Fruit fly (Drosophila melanogaster) whole organism, embryonic: ENCODE data around the gene CG42393.

Experiments used
- C15 ChIP-seq: fragments of 200-800 bp; sonication (Bioruptor generic); IDR thresholded peaks from 3 replicates; pipeline ENCODE4 v1.3.6; 2022; ENCODE audit warnings: missing biosample characterization, missing genetic modification characterization
- CG12104 ChIP-seq: fragments of 200-800 bp; sonication (Bioruptor generic); optimal IDR thresholded peaks from 3 replicates; lab custom pipeline; 2016; ENCODE audit warnings: missing biosample characterization, missing genetic modification characterization
- CG14441 ChIP-seq: fragments of 200-800 bp; sonication (Bioruptor generic); IDR thresholded peaks from 2 replicates; pipeline ENCODE4 v1.3.6; 2022; ENCODE audit warnings: missing biosample characterization, missing genetic modification characterization
- CG15011 ChIP-seq: fragments of 200-800 bp; sonication (Bioruptor generic); optimal IDR thresholded peaks from 3 replicates; lab custom pipeline; 2018; ENCODE audit warnings: missing biosample characterization, mild to moderate bottlenecking, missing genetic modification characterization
- CG15073 ChIP-seq: fragments of 200-800 bp; sonication (Bioruptor generic); optimal IDR thresholded peaks from 2 replicates; lab custom pipeline; 2016; ENCODE audit warnings: missing biosample characterization, missing genetic modification characterization
- CG1647 ChIP-seq: fragments of 200-800 bp; sonication (Bioruptor generic); optimal IDR thresholded peaks from 3 replicates; lab custom pipeline; 2016; ENCODE audit warnings: missing biosample characterization, missing genetic modification characterization
- CG17802 ChIP-seq: fragments of 200-800 bp; sonication (Bioruptor generic); optimal IDR thresholded peaks from 2 replicates; lab custom pipeline; 2018; ENCODE audit warnings: missing biosample characterization, mild to moderate bottlenecking, missing genetic modification characterization, moderate library complexity
- CG18262 ChIP-seq: fragments of 200-800 bp; optimal IDR thresholded peaks from 3 replicates; lab custom pipeline; 2019; ENCODE audit warnings: missing biosample characterization, mild to moderate bottlenecking, missing genetic modification characterization, moderate library complexity
- CG9215 ChIP-seq: fragments of 200-800 bp; sonication (Bioruptor generic); IDR thresholded peaks from 2 replicates; pipeline ENCODE4 v1.3.6; 2022; ENCODE audit warnings: missing biosample characterization, missing genetic modification characterization
- CG9437 ChIP-seq: fragments of 200-800 bp; sonication (Bioruptor generic); optimal IDR thresholded peaks from 2 replicates; lab custom pipeline; 2018; ENCODE audit warnings: missing biosample characterization, mild to moderate bottlenecking, missing genetic modification characterization
- CHES-1-like ChIP-seq: fragments of 200-800 bp; sonication (Bioruptor generic); optimal IDR thresholded peaks from 2 replicates; lab custom pipeline; 2016; ENCODE audit warnings: missing biosample characterization, missing genetic modification characterization
- Chrac-16 ChIP-seq: fragments of 200-800 bp; sonication (Bioruptor generic); optimal IDR thresholded peaks from 3 replicates; lab custom pipeline; 2016; ENCODE audit warnings: missing biosample characterization, missing genetic modification characterization
- Dll ChIP-seq: fragments of 200-800 bp; sonication (Bioruptor generic); IDR thresholded peaks from 4 replicates; pipeline ENCODE4 v1.3.6; 2022; ENCODE audit warnings: missing biosample characterization, missing genetic modification characterization; ENCODE audit not compliant: partially characterized antibody
- Doc2 ChIP-seq: fragments of 200-800 bp; sonication (Bioruptor generic); IDR thresholded peaks from 2 replicates; pipeline ENCODE4 v1.3.6; 2022; ENCODE audit warnings: missing biosample characterization, missing genetic modification characterization
- HmgZ ChIP-seq: fragments of 200-800 bp; sonication (Bioruptor generic); optimal IDR thresholded peaks from 2 replicates; lab custom pipeline; 2018; ENCODE audit warnings: missing biosample characterization, mild to moderate bottlenecking, missing genetic modification characterization
- Hmr ChIP-seq: fragments of 200-800 bp; sonication (Bioruptor generic); optimal IDR thresholded peaks from 3 replicates; lab custom pipeline; 2017; ENCODE audit warnings: mild to moderate bottlenecking, missing biosample characterization, missing genetic modification reagents, missing genetic modification characterization
- Hr3 ChIP-seq: fragments of 200-800 bp; sonication (Bioruptor generic); optimal IDR thresholded peaks from 3 replicates; lab custom pipeline; 2016; ENCODE audit warnings: missing biosample characterization, missing genetic modification characterization
- NC2α ChIP-seq: fragments of 200-800 bp; sonication (Bioruptor generic); optimal IDR thresholded peaks from 2 replicates; lab custom pipeline; 2016; ENCODE audit warnings: missing biosample characterization, missing genetic modification characterization
- Opbp ChIP-seq: fragments of 200-800 bp; sonication (Bioruptor generic); IDR thresholded peaks from 3 replicates; pipeline ENCODE4 v1.3.6; 2022; ENCODE audit warnings: missing biosample characterization, missing genetic modification characterization; ENCODE audit not compliant: partially characterized antibody
- Pdp1 ChIP-seq, 2 experiments: fragments of 200-800 bp; sonication (Bioruptor generic); optimal IDR thresholded peaks; 3 replicates each; lab custom pipeline; 2016; ENCODE audit warnings: missing biosample characterization in 2 of 2, missing genetic modification characterization in 2 of 2, mild to moderate bottlenecking in 1 of 2, moderate library complexity in 1 of 2
- Taf1 ChIP-seq: fragments of 200-800 bp; sonication (Bioruptor generic); IDR thresholded peaks from 2 replicates; pipeline ENCODE4 v1.3.6; 2022; ENCODE audit warnings: missing biosample characterization, missing genetic modification characterization
- bbx ChIP-seq: fragments of 200-800 bp; sonication (Bioruptor generic); IDR thresholded peaks from 2 replicates; pipeline ENCODE4 v1.3.6; 2022; ENCODE audit warnings: missing biosample characterization, missing genetic modification characterization; ENCODE audit not compliant: partially characterized antibody
- danr ChIP-seq: fragments of 200-800 bp; sonication (Bioruptor generic); IDR thresholded peaks from 2 replicates; pipeline ENCODE4 v1.3.6; 2022; ENCODE audit warnings: missing biosample characterization, missing genetic modification characterization
- en ChIP-seq: fragments of 200-800 bp; sonication (Bioruptor generic); optimal IDR thresholded peaks from 2 replicates; lab custom pipeline; 2016; ENCODE audit warnings: missing biosample characterization, missing genetic modification characterization
- gce ChIP-seq: fragments of 200-800 bp; sonication (Bioruptor generic); IDR thresholded peaks from 3 replicates; pipeline ENCODE4 v1.3.6; 2022; ENCODE audit warnings: missing biosample characterization, missing genetic modification characterization
- ham ChIP-seq: fragments of 200-800 bp; sonication (Bioruptor generic); IDR thresholded peaks from 2 replicates; pipeline ENCODE4 v1.3.6; 2022; ENCODE audit warnings: missing biosample characterization, missing genetic modification characterization
- hb ChIP-seq: fragments of 200-800 bp; sonication (Bioruptor generic); IDR thresholded peaks from 3 replicates; pipeline ENCODE4 v1.3.6; 2022; ENCODE audit warnings: missing biosample characterization, missing genetic modification characterization; ENCODE audit not compliant: partially characterized antibody
- hkb ChIP-seq, 2 experiments: fragments of 200-800 bp in 1 of 2; fragments of >200 bp in 1 of 2; sonication (Bioruptor generic) in 1 of 2; IDR thresholded peaks in 1 of 2; optimal IDR thresholded peaks in 1 of 2; 2 replicates each; pipeline versions ENCODE4 v1.3.6 to Lab custom; 2017 to 2022; ENCODE audit warnings: missing biosample characterization in 1 of 2, missing genetic modification characterization in 1 of 2
- hth ChIP-seq: fragments of >200 bp; optimal IDR thresholded peaks from 2 replicates; lab custom pipeline; 2017; ENCODE audit warnings: inconsistent platforms
- lab ChIP-seq: fragments of 200-800 bp; sonication (Bioruptor generic); optimal IDR thresholded peaks from 3 replicates; lab custom pipeline; 2017; ENCODE audit warnings: missing biosample characterization, missing genetic modification characterization, mild to moderate bottlenecking, moderate library complexity, missing genetic modification reagents
- lmd ChIP-seq: fragments of 200-800 bp; sonication (Bioruptor generic); IDR thresholded peaks from 2 replicates; pipeline ENCODE4 v1.3.6; 2022; ENCODE audit warnings: missing biosample characterization, missing genetic modification characterization
- maf-S ChIP-seq: fragments of 200-800 bp; sonication (Bioruptor generic); optimal IDR thresholded peaks from 2 replicates; lab custom pipeline; 2016; ENCODE audit warnings: missing biosample characterization, missing genetic modification characterization
- nom ChIP-seq: fragments of 200-800 bp; sonication (Bioruptor generic); optimal IDR thresholded peaks from 2 replicates; lab custom pipeline; 2017; ENCODE audit warnings: missing biosample characterization, missing genetic modification characterization, mild to moderate bottlenecking, moderate library complexity, missing genetic modification reagents
- otp ChIP-seq: fragments of 200-800 bp; sonication (Bioruptor generic); IDR thresholded peaks from 3 replicates; pipeline ENCODE4, ENCODE4 v1.3.6; 2022; ENCODE audit warnings: missing biosample characterization, missing genetic modification characterization
- pb ChIP-seq: fragments of 200-800 bp; sonication (Bioruptor generic); optimal IDR thresholded peaks from 3 replicates; lab custom pipeline; 2016; ENCODE audit warnings: missing biosample characterization, missing genetic modification characterization
- pfk ChIP-seq: fragments of 200-800 bp; sonication (Bioruptor generic); optimal IDR thresholded peaks from 2 replicates; lab custom pipeline; 2018; ENCODE audit warnings: missing biosample characterization, mild to moderate bottlenecking, missing genetic modification characterization, moderate library complexity
- pita ChIP-seq: fragments of 200-800 bp; sonication (Bioruptor generic); optimal IDR thresholded peaks from 2 replicates; lab custom pipeline; 2017; ENCODE audit warnings: missing biosample characterization, mild to moderate bottlenecking, missing genetic modification characterization
- psq ChIP-seq: fragments of 200-800 bp; sonication (Bioruptor generic); optimal IDR thresholded peaks from 2 replicates; lab custom pipeline; 2017; ENCODE audit warnings: missing biosample characterization, missing genetic modification characterization
- sc ChIP-seq, 3 experiments: fragments of >200 bp in 2 of 3; fragments of 200-800 bp in 1 of 3; sonication (Bioruptor generic) in 1 of 3; optimal IDR thresholded peaks; 2 replicates in 2 of 3; 3 replicates in 1 of 3; lab custom pipeline; 2017; ENCODE audit warnings: mild to moderate bottlenecking in 1 of 3, missing biosample characterization in 1 of 3, missing genetic modification characterization in 1 of 3, missing genetic modification reagents in 1 of 3
- schlank ChIP-seq: fragments of 200-800 bp; sonication (Bioruptor generic); optimal IDR thresholded peaks from 2 replicates; lab custom pipeline; 2018; ENCODE audit warnings: missing biosample characterization, mild to moderate bottlenecking, missing genetic modification characterization
- sisA ChIP-seq: fragments of 200-800 bp; sonication (Bioruptor generic); IDR thresholded peaks from 2 replicates; pipeline ENCODE4 v1.3.6; 2022; ENCODE audit warnings: missing biosample characterization, missing genetic modification characterization
- stwl ChIP-seq: fragments of 200-800 bp; sonication (Bioruptor generic); optimal IDR thresholded peaks from 3 replicates; lab custom pipeline; 2018; ENCODE audit warnings: missing biosample characterization, mild to moderate bottlenecking, missing genetic modification characterization, moderate library complexity
- tap ChIP-seq: fragments of 200-800 bp; optimal IDR thresholded peaks from 3 replicates; lab custom pipeline; 2019; ENCODE audit warnings: missing biosample characterization, mild to moderate bottlenecking, missing genetic modification characterization, moderate library complexity
- tin ChIP-seq: fragments of 200-800 bp; sonication (Bioruptor generic); optimal IDR thresholded peaks from 3 replicates; lab custom pipeline; 2016; ENCODE audit warnings: missing biosample characterization, missing genetic modification characterization
- trh ChIP-seq: fragments of 200-800 bp; sonication (Bioruptor generic); optimal IDR thresholded peaks from 2 replicates; lab custom pipeline; 2016; ENCODE audit warnings: missing biosample characterization, missing genetic modification characterization
- vvl ChIP-seq: fragments of 200-800 bp; sonication (Bioruptor generic); IDR thresholded peaks from 2 replicates; pipeline ENCODE4 v1.3.6; 2022; ENCODE audit warnings: missing biosample characterization, missing genetic modification characterization
- zfh1 ChIP-seq: fragments of 200-800 bp; sonication (Bioruptor generic); IDR thresholded peaks from 3 replicates; pipeline ENCODE4 v1.3.6; 2022; ENCODE audit warnings: missing biosample characterization, missing genetic modification characterization
- zfh2 ChIP-seq: fragments of 200-800 bp; sonication (Bioruptor generic); optimal IDR thresholded peaks from 2 replicates; lab custom pipeline; 2016; ENCODE audit warnings: missing biosample characterization, missing genetic modification characterization

The CG42393 gene

dm6 chr3L:18005055-18005874 is 37.3 kb upstream of the CG42393 start (continued):
- TF ChIP-seq tin (peak; percentile 70), hkb (optimal IDR thresholded peaks at IDR 0.05; lab: Kevin White, UChicago) (no peak), hkb (GFP tag; IDR thresholded peaks at IDR 0.05; lab: Robert Waterston, UW) (peak; percentile 60), pita (GFP tag; lab: Kevin White, UChicago) (no peak), gce (GFP tag; lab: Robert Waterston, UW) (no peak), danr (GFP tag; lab: Robert Waterston, UW) (peak; percentile 50), tap (tag; lab: Kevin White, UChicago) (peak; percentile 57), nom (GFP tag; lab: Kevin White, UChicago) (peak; percentile 22), CG14441 (0 out of 2 replicates have a peak, but pooled peaks have one; percentile 37), trh (GFP tag; lab: Kevin White, UChicago) (peak; percentile 69), Hmr (GFP tag; lab: Kevin White, UChicago) (peak; percentile 52), psq (peak; percentile 36), CHES-1-like (peak; percentile 75), lmd (peak; percentile 57), C15 (GFP tag; lab: Robert Waterston, UW) (no peak), CG9437 (GFP tag; lab: Kevin White, UChicago) (peak; percentile 87), schlank (tag; lab: Kevin White, UChicago) (no peak), CG17802 (tag; lab: Kevin White, UChicago) (no peak), stwl (tag; lab: Kevin White, UChicago) (peak; percentile 51), hth (lab: Kevin White, UChicago) (no peak), CG18262 (tag; lab: Kevin White, UChicago) (peak; percentile 98), zfh2 (GFP tag; lab: Kevin White, UChicago) (no peak), NC2α (peak; percentile 54), CG9215 (GFP tag; lab: Robert Waterston, UW) (peak; percentile 39; the same call in 1 of the 2 replicates), pfk (GFP tag; lab: Kevin White, UChicago) (no peak), sisA (GFP tag; lab: Robert Waterston, UW) (peak; percentile 53), vvl (GFP tag; lab: Robert Waterston, UW) (peak; percentile 67), zfh1 (peak; percentile 71; the same call in 2 of the 3 replicates), lab (peak; percentile 65), pb (peak; percentile 52), HmgZ (tag; lab: Kevin White, UChicago) (peak; percentile 9), otp (peak; percentile 56; the same call in 2 of the 3 replicates), CG15073 (peak; percentile 47), maf-S (GFP tag; lab: Kevin White, UChicago) (peak; percentile 60), CG12104 (GFP tag; lab: Kevin White, UChicago) (peak; percentile 85), Pdp1 (GFP tag; optimal IDR thresholded peaks at IDR 0.05; lab: Kevin White, UChicago) (peak; percentile 79 to 86), Taf1 (GFP tag; lab: Robert Waterston, UW) (no peak), en (peak; percentile 54), bbx (GFP tag; lab: Robert Waterston, UW) (no peak), hb (no peak), Opbp (GFP tag; lab: Robert Waterston, UW) (no peak), ham (GFP tag; lab: Robert Waterston, UW) (no peak), CG15011 (GFP tag; lab: Kevin White, UChicago) (peak; percentile 50), Dll (no peak), Hr3 (peak; percentile 82), Doc2 (no peak), sc (optimal IDR thresholded peaks at IDR 0.05; lab: Kevin White, UChicago) (no peak), sc (GFP tag; optimal IDR thresholded peaks at IDR 0.05; lab: Kevin White, UChicago) (peak; percentile 89), CG1647 (GFP tag; lab: Kevin White, UChicago) (peak; percentile 10), Chrac-16 (GFP tag; lab: Kevin White, UChicago) (peak; percentile 89)
